Worm (Caenorhabditis elegans) whole organism, L2 larva: ENCODE data around the gene Y71H2B.2.

Experiments used
- aly-2 ChIP-seq: fragments of 150-350 bp; optimal IDR thresholded peaks from 2 replicates; lab custom pipeline; 2014; ENCODE audit warnings: missing biosample characterization, missing genetic modification characterization
- blmp-1 ChIP-seq: sonication (generic microtip); optimal IDR thresholded peaks from 2 replicates; lab custom pipeline; 2017; ENCODE audit warnings: missing genetic modification characterization, mild to moderate bottlenecking, missing compliant biosample characterization, antibody characterized with exemption, moderate library complexity; ENCODE audit not compliant: insufficient read depth
- fos-1 ChIP-seq: fragments of 150-350 bp; optimal IDR thresholded peaks from 2 replicates; lab custom pipeline; 2014; ENCODE audit warnings: missing biosample characterization, missing genetic modification characterization
- mab-5 ChIP-seq: fragments of 150-350 bp; optimal IDR thresholded peaks from 2 replicates; lab custom pipeline; 2014; ENCODE audit warnings: missing biosample characterization, missing genetic modification characterization
- nhr-77 ChIP-seq: fragments of 150-350 bp; optimal IDR thresholded peaks from 2 replicates; lab custom pipeline; 2014; ENCODE audit warnings: missing biosample characterization, missing genetic modification characterization
- peb-1 ChIP-seq: fragments of 150-350 bp; optimal IDR thresholded peaks from 2 replicates; lab custom pipeline; 2014; ENCODE audit warnings: missing biosample characterization, missing genetic modification characterization

- no peak for TF ChIP-seq blmp-1 (tag; lab: Kevin White, UChicago)
- no peak for TF ChIP-seq mab-5 (tag; lab: Kevin White, UChicago)
- peak; percentile 29 for TF ChIP-seq fos-1 (tag; lab: Kevin White, UChicago)
- TF ChIP-seq aly-2 (tag; lab: Kevin White, UChicago) = no peak
- no peak for TF ChIP-seq nhr-77 (tag; lab: Kevin White, UChicago)
- TF ChIP-seq peb-1 = no peak
Measured at ce11 chrIII:2651519-2651918, 28.5 kb downstream of the Y71H2B.2 start.
